Worm (Caenorhabditis elegans) whole organism, L1 larva: Measurements from ENCODE around the gene dsl-7.

Experiments
- blmp-1 ChIP-seq: fragments of 150-350 bp; optimal IDR thresholded peaks from 2 replicates; lab custom pipeline; 2014; ENCODE audit warnings: missing biosample characterization, missing genetic modification characterization
- ceh-82 ChIP-seq, 3 experiments: fragments of 150-350 bp in 1 of 3; sonication (generic microtip) in 2 of 3; optimal IDR thresholded peaks; 2 replicates each; lab custom pipeline; 2014 to 2017; ENCODE audit warnings: missing biosample characterization in 3 of 3, missing genetic modification characterization in 3 of 3
- lin-39 ChIP-seq: fragments of 150-350 bp; optimal IDR thresholded peaks from 2 replicates; lab custom pipeline; 2014; ENCODE audit warnings: missing biosample characterization, missing genetic modification reagents, missing genetic modification characterization
- lsy-2 ChIP-seq, 2 experiments: fragments of 150-350 bp; optimal IDR thresholded peaks; 2 replicates each; lab custom pipeline; 2014; ENCODE audit warnings: missing biosample characterization in 2 of 2, missing genetic modification characterization in 2 of 2
- nhr-11 ChIP-seq: fragments of 150-350 bp; optimal IDR thresholded peaks from 2 replicates; lab custom pipeline; 2014; ENCODE audit warnings: missing biosample characterization, missing genetic modification characterization

ce11 chrV:13013844-13014243 is 20.9 kb downstream of the dsl-7 start, which contains the start of gene F15B9.6:
- TF ChIP-seq ceh-82 (tag; optimal IDR thresholded peaks at IDR 0.05; lab: Kevin White, UChicago) (no peak), lin-39 (tag; lab: Kevin White, UChicago) (no peak), lsy-2 (tag; optimal IDR thresholded peaks at IDR 0.05; lab: Kevin White, UChicago) (no peak), blmp-1 (no peak), nhr-11 (tag; lab: Kevin White, UChicago) (no peak)
